Worm (Caenorhabditis elegans): ENCODE data around the gene Y79H2A.4.

Y79H2A.4 gene

DNA sequence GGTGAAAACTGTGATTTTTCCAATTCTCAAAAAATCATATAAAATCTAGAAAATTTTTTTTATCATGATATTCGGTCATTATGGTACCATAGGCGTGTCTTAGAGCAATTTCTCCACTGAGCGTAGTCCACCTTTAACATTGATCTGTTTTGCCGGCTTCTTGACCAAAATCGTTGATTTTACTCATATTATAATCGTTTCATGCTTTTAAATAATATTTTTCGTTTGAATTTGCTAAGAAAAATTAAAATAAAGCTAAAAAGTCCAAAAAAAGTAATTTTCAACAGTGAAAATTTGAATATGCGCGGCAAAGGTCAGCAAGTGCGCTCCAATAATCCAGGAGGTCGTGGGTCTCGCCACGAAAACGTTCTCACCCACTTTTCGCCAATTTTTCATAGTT is at the start of gene Y79H2A.4:
Gene Y79H2A.4 (plus strand): TSS at position 301 of the 400 bp plus-strand sequence.
- TF ChIP-seq him-1 (tag; optimal IDR thresholded peaks at IDR 0.05) (no peak), W03F9.2 (tag; optimal IDR thresholded peaks at IDR 0.05) (no peak), dao-5 (tag; optimal IDR thresholded peaks at IDR 0.05) (no peak)

DNA sequence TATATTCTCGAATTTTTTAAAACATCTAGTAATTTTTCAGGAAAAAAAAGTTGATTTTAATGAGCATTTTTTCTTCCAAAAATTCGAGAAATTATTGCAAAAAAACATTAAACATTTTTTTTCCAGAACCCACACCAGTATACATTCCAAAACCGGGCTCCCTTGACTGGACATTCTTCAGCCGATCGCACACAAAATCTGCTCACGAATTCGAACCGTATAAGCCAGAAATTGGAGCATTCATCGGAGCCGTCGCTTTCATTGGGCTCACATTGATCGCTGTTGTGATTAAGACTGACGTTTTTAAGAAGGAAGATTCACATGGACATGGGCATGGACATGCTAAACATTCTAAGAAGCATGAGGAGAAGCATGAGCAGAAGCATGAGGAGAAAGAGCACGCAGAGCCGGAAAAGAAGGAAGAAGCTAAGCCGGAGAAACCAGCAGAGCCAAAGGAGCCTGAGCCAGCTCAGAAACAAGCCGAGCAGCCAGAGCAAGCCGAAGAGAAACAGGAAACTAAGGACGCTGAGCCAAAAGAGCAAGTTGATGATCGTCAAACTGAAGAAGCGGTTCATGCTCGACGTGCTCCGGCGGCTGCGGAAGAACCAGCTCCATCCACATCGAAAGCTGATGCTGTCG is 49.3 kb upstream of the Y79H2A.4 start:
- TF ChIP-seq dao-5 (tag; optimal IDR thresholded peaks at IDR 0.05) (no peak), W03F9.2 (tag; optimal IDR thresholded peaks at IDR 0.05) (no peak), him-1 (tag; optimal IDR thresholded peaks at IDR 0.05) (no peak)

DNA sequence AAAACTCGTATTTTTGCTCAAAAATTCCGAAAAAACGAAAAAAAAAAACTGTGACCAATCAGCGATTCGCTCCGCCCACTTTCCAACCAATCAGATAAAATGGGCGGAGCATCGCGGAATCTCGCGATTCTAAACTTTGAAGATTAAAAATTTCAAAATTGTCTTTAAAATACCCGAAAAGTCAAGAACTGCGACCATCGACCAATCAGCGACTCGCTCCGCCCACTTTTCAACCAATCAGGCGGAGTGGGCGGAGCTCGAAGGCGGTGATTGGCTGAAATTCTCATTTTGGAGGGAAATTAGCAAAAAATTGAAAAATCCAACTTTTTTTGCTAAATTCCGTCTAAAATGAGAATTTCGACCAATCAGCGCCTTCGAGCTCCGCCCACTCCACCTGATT is 45.3 kb upstream of the Y79H2A.4 start:
- TF ChIP-seq him-1 (tag; optimal IDR thresholded peaks at IDR 0.05) (no peak), dao-5 (tag; optimal IDR thresholded peaks at IDR 0.05) (no peak), W03F9.2 (tag; optimal IDR thresholded peaks at IDR 0.05) (no peak)

DNA sequence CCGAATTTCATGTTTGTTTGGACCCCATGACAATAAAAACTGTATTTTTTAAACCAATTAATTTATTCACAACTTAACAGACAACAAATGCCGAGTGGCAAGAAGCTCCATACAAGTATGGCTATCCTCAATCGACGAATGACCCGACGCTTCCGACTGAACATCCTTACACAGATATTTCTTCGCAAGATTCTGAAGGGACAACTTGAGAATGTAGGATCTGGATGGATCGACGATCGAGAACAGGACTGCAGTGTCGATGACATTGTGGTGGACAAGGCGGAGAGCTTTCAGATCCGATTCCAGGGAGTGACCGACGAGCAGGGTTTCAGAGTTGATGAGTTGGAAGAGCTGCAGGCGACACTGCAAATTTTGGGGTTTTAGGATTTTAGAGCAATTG is 41.6 kb upstream of the Y79H2A.4 start:
- no peak for TF ChIP-seq him-1 (tag; optimal IDR thresholded peaks at IDR 0.05)

DNA sequence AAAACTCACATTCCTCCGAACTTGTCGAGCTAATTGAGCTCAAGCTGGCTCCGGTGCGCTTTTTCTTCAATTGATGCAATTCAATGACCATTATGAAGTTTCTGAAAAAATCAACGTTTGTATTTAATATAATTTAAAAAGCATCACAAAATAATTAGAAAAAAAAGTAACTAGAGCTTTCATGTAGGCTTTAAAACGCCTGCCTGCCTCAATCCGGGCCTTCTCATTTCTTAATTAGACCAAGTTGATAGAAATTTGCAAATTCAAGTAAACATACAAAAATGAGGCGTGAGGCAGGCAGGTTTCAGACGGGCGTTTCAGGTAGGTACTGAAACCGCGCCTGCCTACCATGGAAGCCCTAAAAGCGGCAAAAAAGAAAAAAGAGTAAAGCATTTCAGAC is 38.2 kb upstream of the Y79H2A.4 start, which contains the start of gene Y56A3A.33:
Gene Y56A3A.33 (minus strand): TSS at position 101 of the 400 bp plus-strand sequence.
- TF ChIP-seq him-1 (tag; optimal IDR thresholded peaks at IDR 0.05) (no peak), W03F9.2 (tag; optimal IDR thresholded peaks at IDR 0.05) (no peak), dao-5 (tag; optimal IDR thresholded peaks at IDR 0.05) (no peak)

DNA sequence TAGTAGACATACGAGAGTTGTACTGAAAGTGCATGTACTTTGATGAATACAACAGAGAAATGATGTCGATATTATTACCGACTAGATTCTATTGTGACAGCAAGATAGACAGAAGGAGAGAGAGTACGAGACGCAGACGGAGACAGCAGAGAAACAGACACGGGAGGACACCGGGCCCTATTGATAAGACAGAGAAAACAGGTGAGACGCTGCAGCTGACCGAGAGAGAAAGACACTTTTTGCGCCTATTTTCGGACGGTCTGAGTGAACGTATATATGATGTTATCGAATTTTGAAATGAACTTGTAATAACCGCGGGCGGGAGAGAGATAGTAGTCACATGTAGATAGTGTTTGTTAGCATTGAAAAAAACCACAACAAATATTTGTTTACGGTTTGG is 37.8 kb upstream of the Y79H2A.4 start:
- TF ChIP-seq dao-5 (tag; optimal IDR thresholded peaks at IDR 0.05) (no peak), him-1 (tag; optimal IDR thresholded peaks at IDR 0.05) (no peak), W03F9.2 (tag; optimal IDR thresholded peaks at IDR 0.05) (no peak)

DNA sequence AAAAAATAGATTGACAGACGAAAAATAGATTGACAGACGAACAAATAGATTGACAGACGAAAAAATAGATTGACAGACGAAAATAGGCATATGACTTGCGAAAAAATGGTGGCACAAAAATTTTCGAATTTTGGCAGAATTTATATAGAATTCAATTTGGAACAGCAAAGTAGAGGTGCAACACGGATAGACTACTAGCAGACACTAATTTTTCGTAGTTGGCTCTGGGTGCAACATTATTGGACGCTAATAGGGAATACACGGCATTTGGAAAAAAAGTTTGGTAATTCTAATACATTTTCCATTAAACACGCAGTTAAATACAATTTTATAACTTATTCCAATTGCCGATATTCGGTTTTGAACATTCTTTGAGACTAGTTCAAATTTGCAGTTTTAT is 31.8 kb upstream of the Y79H2A.4 start:
- no peak for TF ChIP-seq W03F9.2 (tag; optimal IDR thresholded peaks at IDR 0.05)
- TF ChIP-seq him-1 (tag; optimal IDR thresholded peaks at IDR 0.05) = no peak
- TF ChIP-seq dao-5 (tag; optimal IDR thresholded peaks at IDR 0.05) = no peak

DNA sequence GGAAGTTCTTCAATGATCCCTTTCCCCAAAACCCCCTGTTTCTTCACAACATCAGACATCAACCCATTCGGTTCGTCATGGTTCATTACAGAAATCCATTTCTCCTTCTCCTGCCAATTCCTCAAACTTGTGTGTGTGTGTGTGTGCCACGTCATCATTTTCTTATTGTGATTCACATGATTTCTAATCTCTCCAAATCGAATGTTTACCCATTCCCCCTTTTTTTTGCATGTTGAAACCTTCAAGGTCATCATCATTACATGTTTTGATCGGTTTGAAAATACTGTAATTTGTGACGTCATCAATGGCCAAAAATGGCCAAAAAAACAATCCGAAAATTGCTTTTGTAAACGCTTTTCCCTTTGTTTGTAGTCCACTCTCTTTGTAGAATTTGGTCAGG is 31.3 kb upstream of the Y79H2A.4 start:
- TF ChIP-seq W03F9.2 (tag; optimal IDR thresholded peaks at IDR 0.05) = no peak

DNA sequence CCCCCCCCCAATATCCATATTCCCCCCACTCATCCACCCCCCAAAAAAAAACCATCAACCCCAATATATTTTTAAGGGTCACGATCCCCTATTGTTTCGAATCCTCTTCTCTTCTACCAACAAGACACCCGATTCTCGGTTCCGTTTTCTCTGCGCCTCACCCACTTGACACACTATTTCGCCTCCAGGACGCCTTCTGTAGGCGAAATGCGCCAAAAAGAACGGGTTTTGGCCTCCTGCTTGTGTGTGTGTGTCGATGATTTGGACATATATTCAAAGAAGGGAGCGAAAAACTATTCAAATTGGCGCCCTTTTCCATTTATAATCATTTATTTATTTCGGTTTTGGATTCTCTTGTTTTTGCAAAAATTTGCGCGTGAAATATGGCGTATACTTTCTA is 28.0 kb upstream of the Y79H2A.4 start:
- TF ChIP-seq dao-5 (tag; optimal IDR thresholded peaks at IDR 0.05) = no peak
- TF ChIP-seq W03F9.2 (tag; optimal IDR thresholded peaks at IDR 0.05) = no peak
- TF ChIP-seq him-1 (tag; optimal IDR thresholded peaks at IDR 0.05) = no peak

DNA sequence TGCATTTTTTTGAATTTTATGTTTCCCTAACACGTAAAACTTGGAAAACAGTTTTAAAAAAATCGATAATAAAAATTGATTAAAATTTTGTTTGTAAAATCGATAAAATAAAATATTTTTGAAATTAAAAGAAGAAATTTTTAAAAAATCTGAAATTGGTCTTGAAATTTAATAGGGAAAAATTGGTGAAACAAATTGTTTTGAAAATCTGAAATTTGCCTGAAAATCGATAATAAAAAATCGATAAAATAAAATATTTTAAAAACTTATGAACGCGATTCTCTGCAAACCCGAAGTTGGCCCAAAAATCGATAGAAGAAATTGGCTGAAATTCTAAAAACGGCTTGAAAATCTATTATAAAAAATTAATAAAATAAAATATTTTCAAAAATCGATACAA is 27.4 kb upstream of the Y79H2A.4 start:
- no peak for TF ChIP-seq dao-5 (tag; optimal IDR thresholded peaks at IDR 0.05)

DNA sequence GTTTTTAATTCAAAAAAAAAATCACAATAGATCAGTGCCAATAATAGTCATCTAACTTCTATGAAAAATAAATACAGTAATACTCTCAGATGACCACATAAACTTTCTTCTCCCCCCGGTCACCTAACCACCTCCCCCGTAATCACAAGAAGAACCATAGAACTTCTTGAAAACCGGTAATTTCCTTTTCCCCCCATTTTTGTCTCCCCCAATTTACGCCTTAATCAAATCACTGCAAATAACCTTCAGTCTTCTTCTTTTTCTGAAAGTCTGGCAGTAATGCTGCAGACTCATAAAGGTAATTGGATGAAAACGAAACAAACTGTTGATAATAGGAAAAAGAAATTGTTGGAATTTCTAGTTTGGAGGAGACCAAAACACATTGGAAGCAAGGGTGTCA is 26.6 kb upstream of the Y79H2A.4 start:
- TF ChIP-seq him-1 (tag; optimal IDR thresholded peaks at IDR 0.05) = no peak
- TF ChIP-seq W03F9.2 (tag; optimal IDR thresholded peaks at IDR 0.05) = no peak
- no peak for TF ChIP-seq dao-5 (tag; optimal IDR thresholded peaks at IDR 0.05)

DNA sequence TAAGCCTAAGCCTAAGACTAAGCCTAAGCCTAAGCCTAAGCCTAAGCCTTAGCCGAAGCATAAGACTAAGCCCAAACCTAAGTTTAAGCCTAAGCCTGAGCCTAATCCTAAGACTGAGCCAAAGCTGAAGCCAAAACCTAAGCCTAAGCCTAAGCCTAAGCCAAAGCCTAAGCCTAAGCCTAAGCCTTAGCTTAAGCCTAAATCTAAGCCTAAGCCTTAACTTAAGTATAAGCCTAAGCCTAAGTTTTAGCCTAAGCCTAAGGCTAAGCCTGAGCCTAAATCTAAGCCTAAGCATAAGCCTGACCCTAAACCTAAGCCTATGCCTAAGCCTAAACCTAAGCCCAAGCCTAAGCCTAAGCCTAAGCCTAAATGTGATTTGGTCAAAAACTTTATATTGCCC is 25.9 kb upstream of the Y79H2A.4 start:
- TF ChIP-seq dao-5 (tag; optimal IDR thresholded peaks at IDR 0.05) (no peak), W03F9.2 (tag; optimal IDR thresholded peaks at IDR 0.05) (no peak), him-1 (tag; optimal IDR thresholded peaks at IDR 0.05) (no peak)

DNA sequence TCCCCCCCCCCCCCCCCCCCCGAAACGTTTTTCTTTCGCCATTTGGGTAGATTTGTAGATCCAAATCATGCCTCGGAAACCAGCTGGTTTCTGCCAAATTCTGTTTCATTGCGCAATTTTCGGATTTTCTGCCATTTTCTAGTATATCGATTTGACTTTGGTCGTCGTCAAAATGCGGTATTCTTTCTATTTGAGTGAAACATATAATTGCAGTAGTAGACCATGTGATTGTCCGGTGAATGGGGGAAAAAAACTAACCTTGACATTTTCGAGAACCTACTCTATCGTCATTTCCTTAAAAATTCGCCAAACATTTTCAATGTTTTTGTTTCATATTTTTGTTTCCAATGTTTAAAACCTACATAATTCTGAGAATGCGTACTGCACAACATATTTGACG is 25.5 kb upstream of the Y79H2A.4 start:
- no peak for TF ChIP-seq W03F9.2 (tag; optimal IDR thresholded peaks at IDR 0.05)
- TF ChIP-seq him-1 (tag; optimal IDR thresholded peaks at IDR 0.05) = no peak
- TF ChIP-seq dao-5 (tag; optimal IDR thresholded peaks at IDR 0.05) = no peak

DNA sequence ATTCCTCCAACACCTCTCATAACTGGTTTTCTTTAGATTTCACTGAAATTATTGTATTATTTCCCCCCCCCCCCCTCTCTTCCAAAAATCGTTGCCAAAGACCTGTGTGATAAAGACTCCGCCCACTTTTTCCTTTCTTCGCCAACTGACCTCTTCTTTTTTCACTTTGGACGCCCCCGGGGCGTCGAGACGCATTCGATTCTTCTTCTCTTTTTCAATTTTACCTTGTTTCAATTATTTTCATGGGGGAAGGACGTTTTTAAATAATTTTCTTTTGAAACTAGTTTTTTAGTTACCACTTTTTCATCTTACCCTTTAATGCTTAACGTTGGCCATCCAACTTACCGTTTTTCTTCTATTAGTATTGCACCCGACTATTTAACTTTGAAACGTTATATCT is 23.1 kb upstream of the Y79H2A.4 start:
- TF ChIP-seq him-1 (tag; optimal IDR thresholded peaks at IDR 0.05) = no peak
- no peak for TF ChIP-seq dao-5 (tag; optimal IDR thresholded peaks at IDR 0.05)
- TF ChIP-seq W03F9.2 (tag; optimal IDR thresholded peaks at IDR 0.05) = no peak

DNA sequence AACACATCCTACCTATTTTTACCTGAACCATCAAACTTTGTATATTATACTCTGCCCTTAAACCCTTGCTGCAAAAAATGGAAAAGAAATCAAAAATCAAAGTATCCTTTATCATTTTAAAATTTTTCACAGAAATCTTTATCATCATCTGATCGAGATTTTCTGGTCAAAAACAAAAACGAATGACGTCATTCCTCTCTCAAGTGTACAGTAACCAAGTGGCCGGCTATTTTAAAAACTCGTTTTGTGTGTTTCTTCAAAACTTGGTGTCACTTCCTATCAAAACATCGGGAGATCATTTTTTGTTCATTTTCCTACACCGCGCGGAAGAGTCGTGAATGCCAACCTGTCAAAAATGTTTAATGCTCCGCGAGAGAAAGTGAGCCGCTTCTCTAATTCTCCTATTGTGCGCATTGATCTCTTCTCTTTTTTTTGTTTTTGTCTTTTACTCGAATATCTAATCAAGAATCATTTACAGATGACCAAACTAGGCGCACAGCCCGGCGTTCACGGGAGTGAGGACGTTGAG is 21.0 kb upstream of the Y79H2A.4 start, which contains the start of gene brp-1:
Gene brp-1 (plus strand): TSS at position 479 of the 529 bp plus-strand sequence.
- no peak for TF ChIP-seq W03F9.2 (tag; optimal IDR thresholded peaks at IDR 0.05)
- TF ChIP-seq dao-5 (tag; optimal IDR thresholded peaks at IDR 0.05) = no peak
- no peak for TF ChIP-seq him-1 (tag; optimal IDR thresholded peaks at IDR 0.05)
